Worm (Caenorhabditis elegans) whole organism, L3 larva: Measurements from ENCODE around the gene moc-6.
A peak's percentile ranks its signal among the peaks of the same experiment; 100 is the strongest.

ENCODE experiments used
- ceh-16 ChIP-seq: sonication (generic microtip); optimal IDR thresholded peaks from 2 replicates; lab custom pipeline; 2017; ENCODE audit warnings: missing biosample characterization, missing genetic modification characterization
- ceh-28 ChIP-seq: fragments of 150-350 bp; optimal IDR thresholded peaks from 2 replicates; lab custom pipeline; 2014; ENCODE audit warnings: missing biosample characterization, missing genetic modification reagents, missing genetic modification characterization
- ceh-82 ChIP-seq: fragments of 150-350 bp; optimal IDR thresholded peaks from 2 replicates; lab custom pipeline; 2014; ENCODE audit warnings: missing biosample characterization, missing genetic modification characterization
- daf-12 ChIP-seq: fragments of 150-350 bp; optimal IDR thresholded peaks from 2 replicates; lab custom pipeline; 2014; ENCODE audit warnings: missing biosample characterization, missing genetic modification reagents, missing genetic modification characterization
- egl-5 ChIP-seq: fragments of 150-350 bp; optimal IDR thresholded peaks from 2 replicates; lab custom pipeline; 2017; ENCODE audit warnings: missing biosample characterization, missing genetic modification reagents, missing genetic modification characterization, inconsistent platforms
- elt-1 ChIP-seq: fragments of 150-350 bp; optimal IDR thresholded peaks from 2 replicates; lab custom pipeline; 2014; ENCODE audit warnings: missing biosample characterization, missing genetic modification characterization
- elt-2 ChIP-seq: sonication (generic microtip); optimal IDR thresholded peaks from 2 replicates; lab custom pipeline; 2016; ENCODE audit warnings: missing genetic modification reagents, mild to moderate bottlenecking, missing genetic modification characterization, missing compliant biosample characterization
- elt-3 ChIP-seq, 3 experiments: fragments of 150-350 bp in 1 of 3; sonication (generic microtip) in 2 of 3; optimal IDR thresholded peaks; 2 replicates in 2 of 3; 4 replicates in 1 of 3; lab custom pipeline; 2014 to 2017; ENCODE audit warnings: missing biosample characterization in 3 of 3, missing genetic modification characterization in 3 of 3
- eor-1 ChIP-seq, 2 experiments: fragments of 150-350 bp; optimal IDR thresholded peaks; 2 replicates each; lab custom pipeline; 2014 to 2018; ENCODE audit warnings: missing biosample characterization in 2 of 2, missing genetic modification characterization in 2 of 2
- fkh-10 ChIP-seq: sonication (generic microtip); optimal IDR thresholded peaks from 2 replicates; lab custom pipeline; 2017; ENCODE audit warnings: missing biosample characterization, missing genetic modification reagents, missing genetic modification characterization
- fkh-2 ChIP-seq: fragments of 150-350 bp; optimal IDR thresholded peaks from 2 replicates; lab custom pipeline; 2014; ENCODE audit warnings: missing biosample characterization, missing genetic modification reagents, missing genetic modification characterization
- hmg-11 ChIP-seq: sonication (generic microtip); optimal IDR thresholded peaks from 2 replicates; lab custom pipeline; 2016; ENCODE audit warnings: missing genetic modification characterization, missing compliant biosample characterization
- jun-1 ChIP-seq: fragments of 150-350 bp; optimal IDR thresholded peaks from 2 replicates; lab custom pipeline; 2014; ENCODE audit warnings: missing biosample characterization, missing genetic modification reagents, missing genetic modification characterization
- lin-15B ChIP-seq: fragments of 150-350 bp; optimal IDR thresholded peaks from 2 replicates; lab custom pipeline; 2014; ENCODE audit warnings: missing biosample characterization, missing genetic modification characterization
- lin-39 ChIP-seq: fragments of 150-350 bp; optimal IDR thresholded peaks from 2 replicates; lab custom pipeline; 2018; ENCODE audit warnings: missing biosample characterization, missing genetic modification reagents, missing genetic modification characterization
- lsy-12 ChIP-seq: sonication (generic microtip); optimal IDR thresholded peaks from 2 replicates; lab custom pipeline; 2016; ENCODE audit warnings: mild to moderate bottlenecking, missing genetic modification characterization, missing compliant biosample characterization
- mml-1 ChIP-seq: fragments of 150-350 bp; sonication (generic microtip); optimal IDR thresholded peaks from 3 replicates; lab custom pipeline; 2014; ENCODE audit warnings: missing biosample characterization, missing genetic modification characterization
- nfya-1 ChIP-seq: sonication (generic microtip); optimal IDR thresholded peaks from 2 replicates; lab custom pipeline; 2017; ENCODE audit warnings: missing genetic modification characterization, mild to moderate bottlenecking, missing compliant biosample characterization, antibody characterized with exemption, moderate library complexity; ENCODE audit not compliant: insufficient read depth
- nhr-11 ChIP-seq: fragments of 150-350 bp; optimal IDR thresholded peaks from 2 replicates; lab custom pipeline; 2014; ENCODE audit warnings: missing biosample characterization, missing genetic modification characterization
- nhr-12 ChIP-seq: fragments of 150-350 bp; optimal IDR thresholded peaks from 2 replicates; lab custom pipeline; 2014; ENCODE audit warnings: missing biosample characterization, missing genetic modification characterization
- nhr-23 ChIP-seq: fragments of 150-350 bp; optimal IDR thresholded peaks from 2 replicates; lab custom pipeline; 2014; ENCODE audit warnings: missing biosample characterization, missing genetic modification reagents, missing genetic modification characterization
- nhr-25 ChIP-seq: sonication (generic microtip); optimal IDR thresholded peaks from 2 replicates; lab custom pipeline; 2017; ENCODE audit warnings: missing biosample characterization, missing genetic modification characterization
- nhr-28 ChIP-seq: fragments of 150-350 bp; optimal IDR thresholded peaks from 2 replicates; lab custom pipeline; 2014; ENCODE audit warnings: missing biosample characterization, missing genetic modification characterization
- nhr-43 ChIP-seq: sonication (generic microtip); optimal IDR thresholded peaks from 2 replicates; lab custom pipeline; 2016; ENCODE audit warnings: mild to moderate bottlenecking, missing genetic modification characterization, missing compliant biosample characterization; ENCODE audit not compliant: poor library complexity, severe bottlenecking
- nhr-67 ChIP-seq: fragments of 150-350 bp; optimal IDR thresholded peaks from 2 replicates; lab custom pipeline; 2014; ENCODE audit warnings: missing biosample characterization, missing genetic modification characterization
- nhr-76 ChIP-seq: fragments of 150-350 bp; sonication (generic microtip); optimal IDR thresholded peaks from 5 replicates; lab custom pipeline; 2014; ENCODE audit warnings: missing biosample characterization, missing genetic modification characterization
- pha-4 ChIP-seq: fragments of 150-350 bp; optimal IDR thresholded peaks from 2 replicates; lab custom pipeline; 2014; ENCODE audit warnings: missing biosample characterization, missing genetic modification reagents, missing genetic modification characterization
- pqm-1 ChIP-seq: fragments of 150-350 bp; optimal IDR thresholded peaks from 2 replicates; lab custom pipeline; 2017; ENCODE audit warnings: missing biosample characterization, missing genetic modification characterization, inconsistent platforms
- skn-1 ChIP-seq: fragments of 150-350 bp; optimal IDR thresholded peaks from 2 replicates; lab custom pipeline; 2014; ENCODE audit warnings: missing biosample characterization, missing genetic modification characterization
- zag-1 ChIP-seq: fragments of 150-350 bp; optimal IDR thresholded peaks from 2 replicates; lab custom pipeline; 2014; ENCODE audit warnings: missing biosample characterization, missing genetic modification characterization
- ztf-11 ChIP-seq: fragments of 150-350 bp; optimal IDR thresholded peaks from 2 replicates; lab custom pipeline; 2014; ENCODE audit warnings: missing biosample characterization, missing genetic modification characterization
- ztf-4 ChIP-seq: fragments of 150-350 bp; optimal IDR thresholded peaks from 2 replicates; lab custom pipeline; 2014; ENCODE audit warnings: missing biosample characterization, missing genetic modification characterization

The moc-6 gene

ce11 chrIII:5208992-5209391, 13.2 kb downstream of the moc-6 start, which contains the start of gene syx-16:
Gene syx-16 (minus strand): TSS chrIII:5209109.
- TF ChIP-seq nfya-1 (tag; lab: Kevin White, UChicago) (peak; percentile 29), ztf-11 (tag; lab: Kevin White, UChicago) (no peak)
- TF ChIP-seq, all 47 proteins: peak for 1

ce11 chrIII:5210269-5210668, 14.5 kb downstream of the moc-6 start:
- TF ChIP-seq nhr-76 (tag; lab: Kevin White, UChicago) (no peak), pha-4 (tag; lab: Kevin White, UChicago) (peak; percentile 15)

- TF ChIP-seq nhr-43 (peak; percentile 74), ceh-28 (tag; lab: Kevin White, UChicago) (peak; percentile 27), ztf-4 (peak; percentile 3), nfya-1 (tag; lab: Kevin White, UChicago) (peak; percentile 63), jun-1 (tag; lab: Kevin White, UChicago) (peak; percentile 1), nhr-25 (tag; lab: Kevin White, UChicago) (peak; percentile 51), lin-39 (peak; percentile 25), nhr-23 (tag; lab: Kevin White, UChicago) (peak; percentile 62), elt-2 (tag; lab: Kevin White, UChicago) (peak; percentile 63), pha-4 (tag; lab: Kevin White, UChicago) (peak; percentile 40), lsy-12 (tag; lab: Kevin White, UChicago) (peak; percentile 59), hmg-11 (tag; lab: Kevin White, UChicago) (peak; percentile 80)
Observed at ce11 chrIII:5211137-5211648, 15.4 kb downstream of the moc-6 start.

ce11 chrIII:5214162-5214561, 18.4 kb downstream of the moc-6 start:
- TF ChIP-seq ztf-11 (tag; lab: Kevin White, UChicago) (no peak), nhr-12 (tag; lab: Kevin White, UChicago) (no peak), nhr-25 (tag; lab: Kevin White, UChicago) (no peak), nhr-76 (tag; lab: Kevin White, UChicago) (no peak), daf-12 (no peak), nfya-1 (tag; lab: Kevin White, UChicago) (no peak), zag-1 (tag; lab: Kevin White, UChicago) (no peak), skn-1 (tag; lab: Kevin White, UChicago) (no peak), nhr-28 (tag; lab: Kevin White, UChicago) (no peak), hmg-11 (tag; lab: Kevin White, UChicago) (no peak), lin-39 (no peak), elt-1 (tag; lab: Kevin White, UChicago) (no peak), fkh-10 (GFP tag; lab: Kevin White, UChicago) (no peak), ceh-28 (tag; lab: Kevin White, UChicago) (no peak), ceh-16 (tag; lab: Kevin White, UChicago) (no peak), lin-15B (tag; lab: Kevin White, UChicago) (no peak), nhr-11 (tag; lab: Kevin White, UChicago) (no peak)

- no peak for TF ChIP-seq elt-3 (tag; optimal IDR thresholded peaks at IDR 0.05; lab: Kevin White, UChicago)
- TF ChIP-seq eor-1 (tag; optimal IDR thresholded peaks at IDR 0.05; lab: Kevin White, UChicago): no peak
- TF ChIP-seq zag-1 (tag; lab: Kevin White, UChicago): no peak
- no peak for TF ChIP-seq egl-5
- TF ChIP-seq hmg-11 (tag; lab: Kevin White, UChicago): no peak
- no peak for TF ChIP-seq jun-1 (tag; lab: Kevin White, UChicago)
- no peak for TF ChIP-seq nhr-67
- no peak for TF ChIP-seq pqm-1 (tag; lab: Kevin White, UChicago)
- no peak for TF ChIP-seq ceh-82 (tag; lab: Kevin White, UChicago)
- no peak for TF ChIP-seq nhr-23 (tag; lab: Kevin White, UChicago)
- TF ChIP-seq fkh-10 (GFP tag; lab: Kevin White, UChicago): no peak
- no peak for TF ChIP-seq skn-1 (tag; lab: Kevin White, UChicago)
- TF ChIP-seq lsy-12 (tag; lab: Kevin White, UChicago): no peak
- no peak for TF ChIP-seq fkh-2
- no peak for TF ChIP-seq nhr-28 (tag; lab: Kevin White, UChicago)
- no peak for TF ChIP-seq mml-1 (tag; lab: Kevin White, UChicago)
Observed at ce11 chrIII:5215375-5215774, 19.6 kb downstream of the moc-6 start, which contains the start of gene ZC155.4. Gene ZC155.4 (minus strand): TSS chrIII:5215475.
